Worm (Caenorhabditis elegans) whole organism, young adult: ENCODE data around the gene ciao-2B.

Source experiments
- B0035.1 ChIP-seq: sonication (generic microtip); optimal IDR thresholded peaks from 2 replicates; lab custom pipeline; 2016; ENCODE audit warnings: missing genetic modification characterization, mild to moderate bottlenecking, missing compliant biosample characterization, missing genotype, missing genetic modification reagents
- F10E7.11 ChIP-seq: sonication (generic microtip); optimal IDR thresholded peaks from 2 replicates; lab custom pipeline; 2017; ENCODE audit warnings: mild to moderate bottlenecking, missing genetic modification characterization, moderate library complexity, missing compliant biosample characterization
- F23B12.7 ChIP-seq: sonication (generic microtip); optimal IDR thresholded peaks from 2 replicates; lab custom pipeline; 2017; ENCODE audit warnings: missing genetic modification characterization, mild to moderate bottlenecking, missing compliant biosample characterization, antibody characterized with exemption, moderate library complexity; ENCODE audit not compliant: insufficient read depth
- F49E8.2 ChIP-seq: sonication (generic microtip); optimal IDR thresholded peaks from 3 replicates; lab custom pipeline; 2017; ENCODE audit warnings: missing genetic modification characterization, mild to moderate bottlenecking, missing compliant biosample characterization, antibody characterized with exemption, moderate library complexity; ENCODE audit not compliant: insufficient read depth
- F57C9.4 ChIP-seq: sonication (generic microtip); optimal IDR thresholded peaks from 2 replicates; lab custom pipeline; 2017; ENCODE audit warnings: mild to moderate bottlenecking, missing genetic modification characterization, missing compliant biosample characterization
- K11D2.4 ChIP-seq: fragments of 200-800 bp; sonication (Bioruptor generic); IDR thresholded peaks from 2 replicates; pipeline ENCODE4 v1.3.6; 2022; ENCODE audit warnings: missing genetic modification reagents, missing genetic modification characterization, missing compliant biosample characterization
- T26A5.8 ChIP-seq: sonication (generic microtip); optimal IDR thresholded peaks from 2 replicates; lab custom pipeline; 2016; ENCODE audit warnings: missing genetic modification characterization, missing compliant biosample characterization
- Y53F4B.3 ChIP-seq: fragments of 200-800 bp; sonication (Bioruptor generic); IDR thresholded peaks from 2 replicates; pipeline ENCODE4 v1.3.6; 2022; ENCODE audit warnings: missing genetic modification reagents, missing genetic modification characterization, missing compliant biosample characterization
- Y79H2A.3 ChIP-seq: fragments of 200-800 bp; sonication (Bioruptor generic); conservative IDR thresholded peaks from 2 replicates; pipeline ENCODE4 v1.3.6; 2022; ENCODE audit warnings: missing genetic modification reagents, missing genetic modification characterization, missing compliant biosample characterization
- ama-1 ChIP-seq, 3 experiments: fragments of 150-350 bp in 1 of 3; sonication (generic microtip) in 2 of 3; optimal IDR thresholded peaks; 2 replicates each; lab custom pipeline; 2014 to 2018; ENCODE audit warnings: missing biosample characterization in 2 of 3, missing genetic modification characterization in 2 of 3, missing genetic modification reagents in 2 of 3
- aptf-2 ChIP-seq: fragments of 200-800 bp; sonication (Bioruptor generic); conservative IDR thresholded peaks from 2 replicates; pipeline ENCODE4 v1.3.6; 2022; ENCODE audit warnings: missing genetic modification reagents, missing genetic modification characterization, missing compliant biosample characterization
- athp-1 ChIP-seq: sonication (generic microtip); optimal IDR thresholded peaks from 2 replicates; lab custom pipeline; 2017; ENCODE audit warnings: mild to moderate bottlenecking, missing genetic modification characterization, missing compliant biosample characterization
- bed-1 ChIP-seq: fragments of 200-800 bp; sonication (Bioruptor generic); IDR thresholded peaks from 2 replicates; pipeline ENCODE4 v1.3.6; 2022; ENCODE audit warnings: missing genetic modification reagents, missing genetic modification characterization, missing compliant biosample characterization
- cebp-2 ChIP-seq: fragments of 200-800 bp; sonication (Bioruptor generic); IDR thresholded peaks from 2 replicates; pipeline ENCODE4 v1.3.6; 2022; ENCODE audit warnings: missing genetic modification characterization, missing compliant biosample characterization
- ceh-100 ChIP-seq: fragments of 200-800 bp; sonication (Bioruptor generic); IDR thresholded peaks from 2 replicates; pipeline ENCODE4 v1.3.6; 2022; ENCODE audit warnings: missing genetic modification reagents, missing genetic modification characterization, missing compliant biosample characterization
- chd-7 ChIP-seq: sonication (generic microtip); optimal IDR thresholded peaks from 2 replicates; lab custom pipeline; 2016; ENCODE audit warnings: mild to moderate bottlenecking, missing genetic modification characterization, moderate library complexity, missing compliant biosample characterization
- die-1 ChIP-seq: sonication (generic microtip); optimal IDR thresholded peaks from 2 replicates; lab custom pipeline; 2016; ENCODE audit warnings: missing genotype, mild to moderate bottlenecking, missing genetic modification characterization, missing compliant biosample characterization
- dpff-1 ChIP-seq: sonication (generic microtip); optimal IDR thresholded peaks from 2 replicates; lab custom pipeline; 2017; ENCODE audit warnings: mild to moderate bottlenecking, missing genetic modification characterization, missing compliant biosample characterization
- ets-4 ChIP-seq: fragments of 200-800 bp; sonication (Bioruptor generic); optimal IDR thresholded peaks from 2 replicates; lab custom pipeline; 2018; ENCODE audit warnings: mild to moderate bottlenecking, missing genetic modification characterization, missing compliant biosample characterization
- hlh-12 ChIP-seq: sonication (generic microtip); optimal IDR thresholded peaks from 2 replicates; lab custom pipeline; 2016; ENCODE audit warnings: missing genetic modification characterization, missing compliant biosample characterization
- hmg-1.2 ChIP-seq: fragments of 200-800 bp; sonication (Bioruptor generic); IDR thresholded peaks from 2 replicates; pipeline ENCODE4 v1.3.6; 2022; ENCODE audit warnings: missing genetic modification reagents, missing genetic modification characterization, missing compliant biosample characterization
- hmg-20 ChIP-seq: fragments of 200-800 bp; sonication (Bioruptor generic); IDR thresholded peaks from 2 replicates; pipeline ENCODE4 v1.3.6; 2022; ENCODE audit warnings: missing genetic modification reagents, missing genetic modification characterization, missing compliant biosample characterization
- let-526 ChIP-seq: fragments of 200-800 bp; sonication (Bioruptor generic); IDR thresholded peaks from 2 replicates; pipeline ENCODE4 v1.3.6; 2022; ENCODE audit warnings: missing genetic modification reagents, missing genetic modification characterization, missing compliant biosample characterization
- let-607 ChIP-seq, 2 experiments: fragments of 200-800 bp in 1 of 2; sonication (Bioruptor generic) in 1 of 2; sonication (generic microtip) in 1 of 2; optimal IDR thresholded peaks; 2 replicates each; lab custom pipeline; 2016 to 2018; ENCODE audit warnings: mild to moderate bottlenecking in 2 of 2, missing compliant biosample characterization in 2 of 2, missing genetic modification characterization in 2 of 2, moderate library complexity in 2 of 2, missing genotype in 1 of 2
- lsl-1 ChIP-seq: fragments of 200-800 bp; sonication (Bioruptor generic); optimal IDR thresholded peaks from 2 replicates; lab custom pipeline; 2018; ENCODE audit warnings: mild to moderate bottlenecking, missing genetic modification characterization, moderate library complexity, missing compliant biosample characterization
- lsy-27 ChIP-seq: sonication (generic microtip); optimal IDR thresholded peaks from 2 replicates; lab custom pipeline; 2017; ENCODE audit warnings: missing genetic modification characterization, mild to moderate bottlenecking, missing compliant biosample characterization, antibody characterized with exemption, missing genotype, borderline replicate concordance; ENCODE audit not compliant: insufficient read depth
- madf-10 ChIP-seq: sonication (generic microtip); optimal IDR thresholded peaks from 2 replicates; lab custom pipeline; 2016; ENCODE audit warnings: mild to moderate bottlenecking, missing genetic modification characterization, missing compliant biosample characterization
- nfya-2 ChIP-seq: fragments of 200-800 bp; sonication (Bioruptor generic); IDR thresholded peaks from 2 replicates; pipeline ENCODE4 v1.3.6; 2022; ENCODE audit warnings: missing genetic modification reagents, missing genetic modification characterization, missing compliant biosample characterization
- nhr-120 ChIP-seq: fragments of 200-800 bp; sonication (Bioruptor generic); IDR thresholded peaks from 2 replicates; pipeline ENCODE4 v1.3.6; 2022; ENCODE audit warnings: missing genetic modification characterization, missing compliant biosample characterization
- nhr-179 ChIP-seq: sonication (generic microtip); optimal IDR thresholded peaks from 2 replicates; lab custom pipeline; 2016; ENCODE audit warnings: mild to moderate bottlenecking, missing genetic modification characterization, missing compliant biosample characterization
- nhr-80 ChIP-seq: sonication (generic microtip); optimal IDR thresholded peaks from 2 replicates; lab custom pipeline; 2016; ENCODE audit warnings: missing genetic modification characterization, missing compliant biosample characterization
- rec-8 ChIP-seq, 2 experiments: sonication (generic microtip); optimal IDR thresholded peaks; 2 replicates each; lab custom pipeline; 2016; ENCODE audit warnings: mild to moderate bottlenecking in 2 of 2, missing genetic modification characterization in 2 of 2, missing genetic modification reagents in 2 of 2, missing genotype in 2 of 2, missing biosample characterization in 1 of 2, missing compliant biosample characterization in 1 of 2, moderate library complexity in 1 of 2
- repo-1 ChIP-seq: sonication (generic microtip); optimal IDR thresholded peaks from 2 replicates; lab custom pipeline; 2017; ENCODE audit warnings: mild to moderate bottlenecking, missing genetic modification characterization, missing compliant biosample characterization
- sdz-38 ChIP-seq: sonication (generic microtip); optimal IDR thresholded peaks from 2 replicates; lab custom pipeline; 2016; ENCODE audit warnings: missing genotype, missing genetic modification characterization, missing compliant biosample characterization
- sea-2 ChIP-seq: fragments of 200-800 bp; sonication (Bioruptor generic); IDR thresholded peaks from 2 replicates; pipeline ENCODE4 v1.3.6; 2022; ENCODE audit warnings: missing genetic modification characterization, missing compliant biosample characterization
- somi-1 ChIP-seq: fragments of 200-800 bp; sonication (Bioruptor generic); optimal IDR thresholded peaks from 2 replicates; lab custom pipeline; 2018; ENCODE audit warnings: mild to moderate bottlenecking, missing genetic modification characterization, missing compliant biosample characterization
- sptf-2 ChIP-seq: fragments of 200-800 bp; sonication (Bioruptor generic); optimal IDR thresholded peaks from 2 replicates; lab custom pipeline; 2018; ENCODE audit warnings: mild to moderate bottlenecking, missing genetic modification characterization, missing compliant biosample characterization
- tbp1 ChIP-seq: fragments of 200-800 bp; sonication (Bioruptor generic); optimal IDR thresholded peaks from 2 replicates; lab custom pipeline; 2018; ENCODE audit warnings: mild to moderate bottlenecking, missing genetic modification characterization, missing compliant biosample characterization
- zim-3 ChIP-seq: sonication (generic microtip); optimal IDR thresholded peaks from 2 replicates; lab custom pipeline; 2017; ENCODE audit warnings: mild to moderate bottlenecking, missing genetic modification characterization, moderate library complexity, missing compliant biosample characterization
- ztf-18 ChIP-seq: sonication (generic microtip); optimal IDR thresholded peaks from 2 replicates; lab custom pipeline; 2016; ENCODE audit warnings: missing genotype, mild to moderate bottlenecking, missing genetic modification characterization, missing compliant biosample characterization
- ztf-22 ChIP-seq: fragments of 200-800 bp; sonication (Bioruptor generic); optimal IDR thresholded peaks from 2 replicates; lab custom pipeline; 2018; ENCODE audit warnings: mild to moderate bottlenecking, missing genetic modification characterization, moderate library complexity, missing compliant biosample characterization
- ztf-28 ChIP-seq: fragments of 200-800 bp; sonication (Bioruptor generic); IDR thresholded peaks from 2 replicates; pipeline ENCODE4 v1.3.6; 2022; ENCODE audit warnings: missing genetic modification reagents, missing genetic modification characterization, missing compliant biosample characterization

Gene ciao-2B

DNA sequence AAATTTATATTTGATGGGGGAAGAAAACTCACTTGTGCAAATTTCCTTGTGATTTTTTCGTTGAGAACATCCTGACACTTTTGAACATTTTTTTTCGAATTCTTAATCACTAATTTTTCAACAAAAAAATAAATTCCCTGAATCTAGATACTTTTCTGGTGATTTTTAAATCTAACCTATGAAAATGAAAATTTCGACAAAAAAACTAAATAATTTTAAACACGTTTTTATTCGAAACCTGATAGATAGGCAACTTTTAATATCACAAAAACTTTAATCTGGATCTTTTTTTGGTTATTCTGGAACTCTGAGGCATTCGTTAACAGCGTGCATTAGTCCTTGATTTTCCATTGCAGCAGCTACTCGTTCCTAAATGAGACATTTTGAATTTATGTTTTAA lies 2.5 kb downstream of the ciao-2B start, which contains the start of gene F45G2.9 (continued):
- TF ChIP-seq nhr-120 (GFP tag; lab: Robert Waterston, UW): no peak

DNA sequence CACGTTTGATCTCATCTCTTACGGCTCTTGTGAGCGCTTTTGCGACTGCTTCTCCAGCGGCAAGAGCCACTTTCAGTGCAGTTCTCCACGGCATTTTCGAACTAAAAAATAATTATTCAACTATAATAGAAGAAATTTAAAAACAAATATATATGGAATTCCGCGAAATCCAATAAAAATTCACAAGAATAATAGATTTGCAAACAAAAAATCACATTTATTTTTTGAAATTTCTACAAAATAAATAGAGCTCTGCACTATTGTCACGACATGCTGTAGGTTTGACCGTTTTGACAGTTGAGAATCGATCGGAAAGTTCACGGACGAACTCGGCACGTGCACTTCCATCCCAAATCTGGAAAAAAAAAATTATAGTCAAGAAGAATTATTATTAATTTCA lies 3.8 kb downstream of the ciao-2B start, which contains the start of gene F45G2.8:
Gene F45G2.8 (minus strand): TSS at position 101 of the 400 bp plus-strand sequence.
- TF ChIP-seq Y53F4B.3 (GFP tag; lab: Robert Waterston, UW) (no peak), let-607 (tag; optimal IDR thresholded peaks at IDR 0.05; lab: Kevin White, UChicago) (no peak), F49E8.2 (tag; lab: Kevin White, UChicago) (no peak), lsy-27 (no peak), F57C9.4 (tag; lab: Kevin White, UChicago) (no peak), ama-1 (optimal IDR thresholded peaks at IDR 0.05; lab: Kevin White, UChicago) (no peak), ama-1 (GFP tag; optimal IDR thresholded peaks at IDR 0.05; lab: Kevin White, UChicago) (no peak), ets-4 (GFP tag; lab: Kevin White, UChicago) (no peak), dpff-1 (tag; lab: Kevin White, UChicago) (no peak), nhr-179 (tag; lab: Kevin White, UChicago) (no peak), athp-1 (tag; lab: Kevin White, UChicago) (no peak), tbp1 (no peak), rec-8 (tag; optimal IDR thresholded peaks at IDR 0.05; lab: Kevin White, UChicago) (no peak), nfya-2 (GFP tag; lab: Robert Waterston, UW) (no peak), ceh-100 (no peak), nhr-120 (GFP tag; lab: Robert Waterston, UW) (no peak), chd-7 (tag; lab: Kevin White, UChicago) (no peak), ztf-28 (no peak), repo-1 (tag; lab: Kevin White, UChicago) (no peak), T26A5.8 (tag; lab: Kevin White, UChicago) (no peak)

DNA sequence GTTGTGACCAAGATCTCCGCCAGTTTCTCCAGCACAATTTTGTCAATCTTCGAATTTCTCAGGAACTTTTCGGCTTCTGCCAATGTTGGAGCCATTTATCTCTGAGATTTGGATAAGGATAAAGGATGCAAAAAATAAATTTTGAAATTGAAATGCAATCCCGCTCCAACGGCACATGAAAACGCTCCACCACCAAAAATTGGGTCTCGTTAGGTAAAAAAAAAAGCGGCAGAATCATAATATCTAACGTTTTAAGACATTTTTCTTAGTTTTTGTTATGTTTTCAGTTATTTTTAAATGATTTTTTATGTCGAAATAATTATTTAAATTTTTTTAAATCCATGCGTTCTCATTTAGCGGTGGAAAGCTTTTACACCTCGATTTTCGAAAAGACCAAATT lies 4.9 kb downstream of the ciao-2B start, which contains the start of gene F45G2.7:
Gene F45G2.7 (minus strand): TSS at position 101 of the 400 bp plus-strand sequence.
- no peak for TF ChIP-seq hmg-1.2 (GFP tag; lab: Robert Waterston, UW)
- no peak for TF ChIP-seq sptf-2 (GFP tag; lab: Kevin White, UChicago)
- TF ChIP-seq zim-3 (tag; lab: Kevin White, UChicago): no peak
- TF ChIP-seq die-1 (tag; lab: Kevin White, UChicago): no peak
- no peak for TF ChIP-seq hlh-12 (tag; lab: Kevin White, UChicago)
- no peak for TF ChIP-seq nhr-179 (tag; lab: Kevin White, UChicago)
- TF ChIP-seq F10E7.11: no peak
- TF ChIP-seq madf-10 (tag; lab: Kevin White, UChicago): no peak
- TF ChIP-seq bed-1 (GFP tag; lab: Robert Waterston, UW): no peak
- TF ChIP-seq lsl-1 (GFP tag; lab: Kevin White, UChicago): no peak
- TF ChIP-seq aptf-2 (GFP tag; lab: Robert Waterston, UW): no peak
- TF ChIP-seq let-526 (GFP tag; lab: Robert Waterston, UW): no peak
- no peak for TF ChIP-seq F23B12.7 (tag; lab: Kevin White, UChicago)
- no peak for TF ChIP-seq sdz-38
- TF ChIP-seq, all 124 proteins: peak for 0

DNA sequence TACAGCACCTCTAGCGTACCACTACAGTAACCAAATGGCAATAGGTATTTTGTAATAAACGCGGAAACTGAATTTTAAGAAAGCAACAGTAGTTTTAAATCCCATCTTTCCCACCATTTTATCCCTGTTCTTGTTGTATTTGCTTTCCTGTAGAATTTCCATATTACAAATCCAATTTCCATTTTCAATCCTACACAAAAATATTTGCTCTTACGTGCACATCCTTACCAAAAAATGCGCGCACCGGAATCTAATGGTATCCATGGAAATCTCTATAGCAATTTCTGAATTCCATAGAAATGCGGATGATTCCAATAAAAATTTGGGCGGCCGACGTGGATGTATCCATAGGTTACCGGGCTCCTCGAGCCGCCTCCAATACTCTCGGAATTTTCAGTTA lies 9.2 kb downstream of the ciao-2B start, which contains the start of gene trf-1:
Gene trf-1 (plus strand): TSS at position 301 of the 400 bp plus-strand sequence.
- TF ChIP-seq somi-1 (GFP tag; lab: Kevin White, UChicago): no peak
- no peak for TF ChIP-seq sea-2
- TF ChIP-seq Y79H2A.3 (GFP tag; lab: Robert Waterston, UW): no peak
- TF ChIP-seq T26A5.8 (tag; lab: Kevin White, UChicago): no peak
- no peak for TF ChIP-seq B0035.1 (tag; lab: Kevin White, UChicago)
- TF ChIP-seq K11D2.4 (GFP tag; lab: Robert Waterston, UW): no peak
- TF ChIP-seq cebp-2 (GFP tag; lab: Robert Waterston, UW): no peak
- no peak for TF ChIP-seq ztf-18 (tag; lab: Kevin White, UChicago)
- TF ChIP-seq hmg-20 (GFP tag; lab: Robert Waterston, UW): no peak
- TF ChIP-seq nhr-80 (tag; lab: Kevin White, UChicago): no peak
- no peak for TF ChIP-seq ztf-22 (GFP tag; lab: Kevin White, UChicago)
- TF ChIP-seq ceh-100: no peak
